Worm (Caenorhabditis elegans) whole organism, L3 larva: ENCODE data around the gene Y116F11A.6.

Experiments
- ceh-16 ChIP-seq: sonication (generic microtip); optimal IDR thresholded peaks from 2 replicates; lab custom pipeline; 2017; ENCODE audit warnings: missing biosample characterization, missing genetic modification characterization
- ceh-82 ChIP-seq: fragments of 150-350 bp; optimal IDR thresholded peaks from 2 replicates; lab custom pipeline; 2014; ENCODE audit warnings: missing biosample characterization, missing genetic modification characterization
- egl-5 ChIP-seq: fragments of 150-350 bp; optimal IDR thresholded peaks from 2 replicates; lab custom pipeline; 2017; ENCODE audit warnings: missing biosample characterization, missing genetic modification reagents, missing genetic modification characterization, inconsistent platforms
- eor-1 ChIP-seq, 2 experiments: fragments of 150-350 bp; optimal IDR thresholded peaks; 2 replicates each; lab custom pipeline; 2014 to 2018; ENCODE audit warnings: missing biosample characterization in 2 of 2, missing genetic modification characterization in 2 of 2
- fkh-10 ChIP-seq: sonication (generic microtip); optimal IDR thresholded peaks from 2 replicates; lab custom pipeline; 2017; ENCODE audit warnings: missing biosample characterization, missing genetic modification reagents, missing genetic modification characterization
- fos-1 ChIP-seq: fragments of 150-350 bp; optimal IDR thresholded peaks from 2 replicates; lab custom pipeline; 2014; ENCODE audit warnings: missing biosample characterization, missing genetic modification characterization
- lin-39 ChIP-seq: fragments of 150-350 bp; optimal IDR thresholded peaks from 2 replicates; lab custom pipeline; 2018; ENCODE audit warnings: missing biosample characterization, missing genetic modification reagents, missing genetic modification characterization
- mdl-1 ChIP-seq: fragments of 150-350 bp; optimal IDR thresholded peaks from 2 replicates; lab custom pipeline; 2014; ENCODE audit warnings: missing biosample characterization, missing genetic modification characterization
- nfya-1 ChIP-seq: sonication (generic microtip); optimal IDR thresholded peaks from 2 replicates; lab custom pipeline; 2017; ENCODE audit warnings: missing genetic modification characterization, mild to moderate bottlenecking, missing compliant biosample characterization, antibody characterized with exemption, moderate library complexity; ENCODE audit not compliant: insufficient read depth
- nhr-11 ChIP-seq: fragments of 150-350 bp; optimal IDR thresholded peaks from 2 replicates; lab custom pipeline; 2014; ENCODE audit warnings: missing biosample characterization, missing genetic modification characterization
- nhr-12 ChIP-seq: fragments of 150-350 bp; optimal IDR thresholded peaks from 2 replicates; lab custom pipeline; 2014; ENCODE audit warnings: missing biosample characterization, missing genetic modification characterization
- nhr-43 ChIP-seq: sonication (generic microtip); optimal IDR thresholded peaks from 2 replicates; lab custom pipeline; 2016; ENCODE audit warnings: mild to moderate bottlenecking, missing genetic modification characterization, missing compliant biosample characterization; ENCODE audit not compliant: poor library complexity, severe bottlenecking
- nhr-67 ChIP-seq: fragments of 150-350 bp; optimal IDR thresholded peaks from 2 replicates; lab custom pipeline; 2014; ENCODE audit warnings: missing biosample characterization, missing genetic modification characterization
- nhr-76 ChIP-seq: fragments of 150-350 bp; sonication (generic microtip); optimal IDR thresholded peaks from 5 replicates; lab custom pipeline; 2014; ENCODE audit warnings: missing biosample characterization, missing genetic modification characterization
- nhr-77 ChIP-seq: fragments of 150-350 bp; optimal IDR thresholded peaks from 2 replicates; lab custom pipeline; 2014; ENCODE audit warnings: missing biosample characterization, missing genetic modification characterization
- sea-2 ChIP-seq: fragments of 150-350 bp; sonication (generic microtip); optimal IDR thresholded peaks from 4 replicates; lab custom pipeline; 2014; ENCODE audit warnings: missing biosample characterization, missing genetic modification reagents, missing genetic modification characterization
- tbx-2 ChIP-seq: sonication (generic microtip); optimal IDR thresholded peaks from 2 replicates; lab custom pipeline; 2016; ENCODE audit warnings: mild to moderate bottlenecking, missing genetic modification characterization, missing compliant biosample characterization
- zag-1 ChIP-seq: fragments of 150-350 bp; optimal IDR thresholded peaks from 2 replicates; lab custom pipeline; 2014; ENCODE audit warnings: missing biosample characterization, missing genetic modification characterization

Y116F11A.6 gene

ce11 chrV:19777227-19777626, 57.9 kb downstream of the Y116F11A.6 start, which contains the start of gene fbxa-118:
Gene fbxa-118, minus strand, starts transcription at chrV:19777327.
- TF ChIP-seq nhr-12 (tag; lab: Kevin White, UChicago) (no peak), mdl-1 (no peak), fos-1 (tag; lab: Kevin White, UChicago) (no peak), nfya-1 (tag; lab: Kevin White, UChicago) (no peak), nhr-67 (no peak), nhr-77 (tag; lab: Kevin White, UChicago) (no peak), fkh-10 (GFP tag; lab: Kevin White, UChicago) (no peak), sea-2 (no peak), lin-39 (no peak), eor-1 (tag; optimal IDR thresholded peaks at IDR 0.05; lab: Kevin White, UChicago) (no peak), nhr-43 (tag; lab: Kevin White, UChicago) (no peak), ceh-82 (no peak), nhr-11 (tag; lab: Kevin White, UChicago) (no peak), zag-1 (no peak), nhr-76 (tag; lab: Kevin White, UChicago) (no peak), ceh-16 (tag; lab: Kevin White, UChicago) (no peak), tbx-2 (tag; lab: Kevin White, UChicago) (no peak), egl-5 (no peak)
